Fruit fly (Drosophila melanogaster): ENCODE measurements around the gene Gr22e.

Gene Gr22e

dm6 chr2L:1740095-1740494 lies 43.8 kb upstream of the Gr22e start (continued):
- TF ChIP-seq CG10321 (GFP tag; IDR thresholded peaks at IDR 0.05) (no peak), da (GFP tag; optimal IDR thresholded peaks at IDR 0.05) (no peak), CG10979 (tag; optimal IDR thresholded peaks at IDR 0.05) (no peak), Bdp1 (GFP tag; optimal IDR thresholded peaks at IDR 0.05) (no peak), B-H1 (GFP tag; IDR thresholded peaks at IDR 0.05) (no peak), her (GFP tag; optimal IDR thresholded peaks at IDR 0.05) (no peak), Kr (GFP tag; optimal IDR thresholded peaks at IDR 0.05) (no peak), maf-S (GFP tag; optimal IDR thresholded peaks at IDR 0.05) (no peak), CTCF (GFP tag; optimal IDR thresholded peaks at IDR 0.05) (no peak), CG30403 (GFP tag; optimal IDR thresholded peaks at IDR 0.05) (no peak), D19B (GFP tag; optimal IDR thresholded peaks at IDR 0.05) (no peak), H2.0 (GFP tag; IDR thresholded peaks at IDR 0.05) (no peak), dan (GFP tag; IDR thresholded peaks at IDR 0.05) (no peak), HLH3B (GFP tag; IDR thresholded peaks at IDR 0.05) (no peak; the same call in 1 of the 2 replicates), CG3065 (GFP tag; optimal IDR thresholded peaks at IDR 0.05) (no peak), stc (GFP tag; IDR thresholded peaks at IDR 0.05) (peak; percentile 56), CG14667 (GFP tag; IDR thresholded peaks at IDR 0.05) (no peak), jing (GFP tag; optimal IDR thresholded peaks at IDR 0.05) (no peak), D (optimal IDR thresholded peaks at IDR 0.05) (no peak), D (GFP tag; optimal IDR thresholded peaks at IDR 0.05) (no peak), sisA (GFP tag; IDR thresholded peaks at IDR 0.05) (no peak), otp (GFP tag; IDR thresholded peaks at IDR 0.05) (0 out of 3 replicates have a peak, but pooled peaks have one; percentile 22), Hand (GFP tag; optimal IDR thresholded peaks at IDR 0.05) (no peak)

dm6 chr2L:1743800-1744199 lies 40.1 kb upstream of the Gr22e start:
- peak; percentile 31 for TF ChIP-seq CG34376 (GFP tag; optimal IDR thresholded peaks at IDR 0.05)
- no peak for TF ChIP-seq CG18476 (GFP tag; optimal IDR thresholded peaks at IDR 0.05)

- TF ChIP-seq chinmo (GFP tag; IDR thresholded peaks at IDR 0.05; ENCODE audit: partially characterized antibody), result 0 out of 4 replicates have a peak, but pooled peaks have one; percentile 59
- TF ChIP-seq Gug (GFP tag; IDR thresholded peaks at IDR 0.05), result no peak
Measured at dm6 chr2L:1748410-1748809, 35.5 kb upstream of the Gr22e start.

- no peak for TF ChIP-seq CG1832 (GFP tag; optimal IDR thresholded peaks at IDR 0.05)
- TF ChIP-seq ATbp (GFP tag; optimal IDR thresholded peaks at IDR 0.05), result no peak
- no peak for TF ChIP-seq CG4730 (GFP tag; IDR thresholded peaks at IDR 0.05)
- TF ChIP-seq crp (GFP tag; optimal IDR thresholded peaks at IDR 0.05), result peak; percentile 31 to 90
- peak; percentile 67 for TF ChIP-seq tna (GFP tag; IDR thresholded peaks at IDR 0.05; ENCODE audit: partially characterized antibody)
- no peak for TF ChIP-seq CG3995 (GFP tag; optimal IDR thresholded peaks at IDR 0.05)
- TF ChIP-seq dysf (GFP tag; IDR thresholded peaks at IDR 0.05), result no peak
- TF ChIP-seq az2 (GFP tag; optimal IDR thresholded peaks at IDR 0.05), result no peak
- peak; percentile 71; the same call in 2 of the 3 replicates for TF ChIP-seq zen2 (GFP tag; IDR thresholded peaks at IDR 0.05; ENCODE audit: partially characterized antibody)
- peak; percentile 73 for TF ChIP-seq row (GFP tag; IDR thresholded peaks at IDR 0.05)
- TF ChIP-seq E2f2 (GFP tag; IDR thresholded peaks at IDR 0.05), result peak; percentile 56
- no peak for TF ChIP-seq CG14441 (GFP tag; IDR thresholded peaks at IDR 0.05)
- TF ChIP-seq emc (GFP tag; optimal IDR thresholded peaks at IDR 0.05), result no peak
- TF ChIP-seq CkIIα-i1 (GFP tag; IDR thresholded peaks at IDR 0.05), result no peak
- TF ChIP-seq jigr1 (GFP tag; IDR thresholded peaks at IDR 0.05), result peak; percentile 45; the same call in 1 of the 3 replicates
- TF ChIP-seq CG8924 (tag; optimal IDR thresholded peaks at IDR 0.05), result no peak
- no peak for TF ChIP-seq CG15696 (tag; optimal IDR thresholded peaks at IDR 0.05)
- TF ChIP-seq CG8290 (GFP tag; optimal IDR thresholded peaks at IDR 0.05), result no peak
- peak in 1 of 2 experiments; percentile 16 for TF ChIP-seq CG8290 (tag; optimal IDR thresholded peaks at IDR 0.05)
- no peak for TF ChIP-seq NC2α (GFP tag; optimal IDR thresholded peaks at IDR 0.05)
- TF ChIP-seq ttk (GFP tag; IDR thresholded peaks at IDR 0.05), result no peak
- TF ChIP-seq Hand (GFP tag; optimal IDR thresholded peaks at IDR 0.05), result no peak
- peak; percentile 72 for TF ChIP-seq gcm (GFP tag; optimal IDR thresholded peaks at IDR 0.05)
- TF ChIP-seq Dbx (GFP tag; IDR thresholded peaks at IDR 0.05), result no peak
Measured at dm6 chr2L:1751953-1752352, 31.9 kb upstream of the Gr22e start, which contains the start of the genes CG17712 and CG17648. CG17712 (minus strand) TSS chr2L:1752122. CG17648 (plus strand) TSS chr2L:1752308.

Data from whole organism, embryonic.